Fruit fly (Drosophila melanogaster): ENCODE data around the gene CG42659.

CG42659 gene

dm6 chr2L:17960214-17960613, 46.9 kb upstream of the CG42659 start (continued):
- no peak for TF ChIP-seq CG6683 (GFP tag; optimal IDR thresholded peaks at IDR 0.05)
- no peak for TF ChIP-seq lov (optimal IDR thresholded peaks at IDR 0.05)
- 0 out of 3 replicates have a peak, but pooled peaks have one; percentile 57 for TF ChIP-seq lov (GFP tag; IDR thresholded peaks at IDR 0.05)
- no peak for TF ChIP-seq lola (GFP tag; optimal IDR thresholded peaks at IDR 0.05)
- TF ChIP-seq Ets65A (GFP tag) = peak; percentile 76
- TF ChIP-seq MTF-1 (GFP tag; optimal IDR thresholded peaks at IDR 0.05; ENCODE audit: borderline replicate concordance) = no peak
- no peak for TF ChIP-seq CG16863 (GFP tag; optimal IDR thresholded peaks at IDR 0.05)
- no peak for TF ChIP-seq z (GFP tag; IDR thresholded peaks at IDR 0.05)
- TF ChIP-seq zfh1 (GFP tag; IDR thresholded peaks at IDR 0.05) = 0 out of 3 replicates have a peak, but pooled peaks have one; percentile 28
- no peak for TF ChIP-seq zen2 (GFP tag; IDR thresholded peaks at IDR 0.05; ENCODE audit: partially characterized antibody)
- TF ChIP-seq Sox100B (GFP tag; optimal IDR thresholded peaks at IDR 0.05) = no peak
- no peak for TF ChIP-seq peb (GFP tag; IDR thresholded peaks at IDR 0.05)
- TF ChIP-seq Elba2 (GFP tag; optimal IDR thresholded peaks at IDR 0.05) = no peak
- TF ChIP-seq D19A (tag; optimal IDR thresholded peaks at IDR 0.05) = no peak
- no peak for TF ChIP-seq CG10366 (GFP tag; IDR thresholded peaks at IDR 0.05)
- no peak for TF ChIP-seq en (GFP tag; optimal IDR thresholded peaks at IDR 0.05)
- TF ChIP-seq CG18011 (GFP tag; optimal IDR thresholded peaks at IDR 0.05) = no peak
- TF ChIP-seq tup (GFP tag; optimal IDR thresholded peaks at IDR 0.05) = no peak
- TF ChIP-seq zen (tag; optimal IDR thresholded peaks at IDR 0.05) = peak; percentile 3
- TF ChIP-seq mld (GFP tag; IDR thresholded peaks at IDR 0.05; ENCODE audit: partially characterized antibody) = no peak
- no peak for TF ChIP-seq CG2120 (GFP tag; optimal IDR thresholded peaks at IDR 0.05)
- no peak for TF ChIP-seq CG4404 (GFP tag; IDR thresholded peaks at IDR 0.05)
- TF ChIP-seq Fer1 (GFP tag; optimal IDR thresholded peaks at IDR 0.05) = no peak
- TF ChIP-seq CG42726 (GFP tag; IDR thresholded peaks at IDR 0.05; ENCODE audit: partially characterized antibody) = no peak
- TF ChIP-seq CG15601 (tag; optimal IDR thresholded peaks at IDR 0.05) = no peak
- no peak for TF ChIP-seq Camta (GFP tag; optimal IDR thresholded peaks at IDR 0.05)
- TF ChIP-seq CG13123 (GFP tag; optimal IDR thresholded peaks at IDR 0.05) = no peak
- no peak for TF ChIP-seq Deaf1 (tag; optimal IDR thresholded peaks at IDR 0.05)
- TF ChIP-seq exex (tag; optimal IDR thresholded peaks at IDR 0.05) = no peak
- TF ChIP-seq sim (GFP tag; IDR thresholded peaks at IDR 0.05) = no peak
- TF ChIP-seq CG14014 (GFP tag; IDR thresholded peaks at IDR 0.05) = no peak
- no peak for TF ChIP-seq bcd (GFP tag; optimal IDR thresholded peaks at IDR 0.05)
- no peak for TF ChIP-seq BEAF-32 (GFP tag; optimal IDR thresholded peaks at IDR 0.05)
- TF ChIP-seq Mes4 (GFP tag; optimal IDR thresholded peaks at IDR 0.05) = no peak
- no peak for TF ChIP-seq ken (GFP tag; IDR thresholded peaks at IDR 0.05)
- no peak for TF ChIP-seq CG12942 (GFP tag; optimal IDR thresholded peaks at IDR 0.05)
- TF ChIP-seq Ets97D (GFP tag; optimal IDR thresholded peaks at IDR 0.05) = peak; percentile 69
- TF ChIP-seq Dfd (GFP tag; optimal IDR thresholded peaks at IDR 0.05) = no peak
- no peak for TF ChIP-seq abd-A (tag; optimal IDR thresholded peaks at IDR 0.05)
- no peak for TF ChIP-seq CG1602 (GFP tag; optimal IDR thresholded peaks at IDR 0.05)
- no peak for TF ChIP-seq CG32772 (GFP tag; IDR thresholded peaks at IDR 0.05)
- TF ChIP-seq CG6175 (GFP tag; IDR thresholded peaks at IDR 0.05) = no peak

- TF ChIP-seq NC2α (GFP tag; optimal IDR thresholded peaks at IDR 0.05) = no peak
- TF ChIP-seq kah (GFP tag; optimal IDR thresholded peaks at IDR 0.05) = no peak
- no peak for TF ChIP-seq jing (GFP tag; optimal IDR thresholded peaks at IDR 0.05)
- TF ChIP-seq CHES-1-like (GFP tag; optimal IDR thresholded peaks at IDR 0.05) = peak; percentile 80
- TF ChIP-seq D19B (GFP tag; optimal IDR thresholded peaks at IDR 0.05) = no peak
- TF ChIP-seq lov (optimal IDR thresholded peaks at IDR 0.05) = no peak
- no peak for TF ChIP-seq lov (GFP tag; IDR thresholded peaks at IDR 0.05)
- no peak for TF ChIP-seq Lpt (GFP tag; optimal IDR thresholded peaks at IDR 0.05)
- TF ChIP-seq CG9437 (GFP tag; optimal IDR thresholded peaks at IDR 0.05) = peak; percentile 18
- TF ChIP-seq HLH3B (GFP tag; IDR thresholded peaks at IDR 0.05) = 0 out of 2 replicates have a peak, but pooled peaks have one; percentile 8
- TF ChIP-seq CG1602 (GFP tag; optimal IDR thresholded peaks at IDR 0.05) = peak; percentile 52
- peak; percentile 80 for TF ChIP-seq CG34224 (GFP tag; IDR thresholded peaks at IDR 0.05; ENCODE audit: partially characterized antibody)
- TF ChIP-seq tll (GFP tag; optimal IDR thresholded peaks at IDR 0.05) = no peak
- no peak for TF ChIP-seq CG10462 (GFP tag; optimal IDR thresholded peaks at IDR 0.05)
Observed at dm6 chr2L:17963071-17963567, 44.0 kb upstream of the CG42659 start, which contains the start of gene CG5674. CG5674 (plus strand) TSS chr2L:17963379.
